Fruit fly (Drosophila melanogaster) whole organism, embryonic: ENCODE results near the gene nAChRbeta1.

Experiments
- Asciz ChIP-seq: fragments of 200-800 bp; sonication (Bioruptor generic); optimal IDR thresholded peaks from 2 replicates; lab custom pipeline; 2017; ENCODE audit warnings: missing biosample characterization, mild to moderate bottlenecking, missing genetic modification characterization, missing genetic modification reagents
- Blimp-1 ChIP-seq: fragments of 200-800 bp; sonication (Bioruptor generic); optimal IDR thresholded peaks from 3 replicates; lab custom pipeline; 2018; ENCODE audit warnings: missing biosample characterization, missing genetic modification characterization, mild to moderate bottlenecking, moderate library complexity, missing genetic modification reagents
- BtbVII ChIP-seq: fragments of 200-800 bp; sonication (Bioruptor generic); optimal IDR thresholded peaks from 3 replicates; lab custom pipeline; 2017; ENCODE audit warnings: missing biosample characterization, mild to moderate bottlenecking, missing genetic modification characterization
- CG10431 ChIP-seq: fragments of 200-800 bp; sonication (Bioruptor generic); optimal IDR thresholded peaks from 3 replicates; lab custom pipeline; 2018; ENCODE audit warnings: missing biosample characterization, mild to moderate bottlenecking, missing genetic modification characterization
- CG11504 ChIP-seq: fragments of 200-800 bp; sonication (Bioruptor generic); optimal IDR thresholded peaks from 3 replicates; lab custom pipeline; 2019; ENCODE audit warnings: missing biosample characterization, mild to moderate bottlenecking, missing genetic modification characterization, moderate library complexity
- CG11695 ChIP-seq: fragments of 200-800 bp; sonication (Bioruptor generic); IDR thresholded peaks from 3 replicates; pipeline ENCODE4 v1.3.6; 2022; ENCODE audit warnings: missing biosample characterization, missing genetic modification characterization
- CG13123 ChIP-seq: fragments of 200-800 bp; sonication (Bioruptor generic); optimal IDR thresholded peaks from 2 replicates; lab custom pipeline; 2016; ENCODE audit warnings: missing biosample characterization, missing genetic modification characterization
- CG13287 ChIP-seq: fragments of 200-800 bp; sonication (Bioruptor generic); IDR thresholded peaks from 2 replicates; pipeline ENCODE4 v1.3.6; 2022; ENCODE audit warnings: missing biosample characterization, missing genetic modification characterization; ENCODE audit not compliant: partially characterized antibody
- CG13296 ChIP-seq: fragments of 200-800 bp; sonication (Bioruptor generic); optimal IDR thresholded peaks from 3 replicates; lab custom pipeline; 2018; ENCODE audit warnings: missing biosample characterization, mild to moderate bottlenecking, missing genetic modification characterization
- CG14860 ChIP-seq: fragments of 200-800 bp; sonication (Bioruptor generic); IDR thresholded peaks from 3 replicates; pipeline ENCODE4 v1.3.6; 2022; ENCODE audit warnings: missing biosample characterization, missing genetic modification characterization; ENCODE audit not compliant: partially characterized antibody
- CG16863 ChIP-seq: fragments of 200-800 bp; sonication (Bioruptor generic); optimal IDR thresholded peaks from 3 replicates; lab custom pipeline; 2016; ENCODE audit warnings: missing biosample characterization, missing genetic modification characterization
- CG17359 ChIP-seq: fragments of 200-800 bp; sonication (Bioruptor generic); optimal IDR thresholded peaks from 3 replicates; lab custom pipeline; 2018; ENCODE audit warnings: missing biosample characterization, mild to moderate bottlenecking, missing genetic modification characterization, moderate library complexity
- CG17829 ChIP-seq: fragments of 200-800 bp; optimal IDR thresholded peaks from 2 replicates; lab custom pipeline; 2019; ENCODE audit warnings: missing biosample characterization, mild to moderate bottlenecking, missing genetic modification characterization, moderate library complexity
- CG18619 ChIP-seq: fragments of 200-800 bp; sonication (Bioruptor generic); optimal IDR thresholded peaks from 3 replicates; lab custom pipeline; 2017; ENCODE audit warnings: missing biosample characterization, mild to moderate bottlenecking, missing genetic modification characterization
- CG2129 ChIP-seq: fragments of 200-800 bp; sonication (Bioruptor generic); IDR thresholded peaks from 2 replicates; pipeline ENCODE4 v1.3.6; 2022; ENCODE audit warnings: missing biosample characterization, missing genetic modification characterization; ENCODE audit not compliant: partially characterized antibody
- CG3407 ChIP-seq: fragments of 200-800 bp; sonication (Bioruptor generic); optimal IDR thresholded peaks from 2 replicates; lab custom pipeline; 2018; ENCODE audit warnings: missing biosample characterization, mild to moderate bottlenecking, missing genetic modification characterization
- CG6765 ChIP-seq: fragments of 200-800 bp; sonication (Bioruptor generic); optimal IDR thresholded peaks from 3 replicates; lab custom pipeline; 2017; ENCODE audit warnings: missing biosample characterization, mild to moderate bottlenecking, missing genetic modification characterization
- CG6791 ChIP-seq: fragments of 200-800 bp; sonication (Bioruptor generic); IDR thresholded peaks from 3 replicates; pipeline ENCODE4 v1.3.6; 2022; ENCODE audit warnings: missing biosample characterization, missing genetic modification characterization; ENCODE audit not compliant: partially characterized antibody
- CG6854 ChIP-seq: fragments of 200-800 bp; sonication (Bioruptor generic); optimal IDR thresholded peaks from 3 replicates; lab custom pipeline; 2017; ENCODE audit warnings: missing biosample characterization, mild to moderate bottlenecking, missing genetic modification characterization
- CG9876 ChIP-seq: fragments of 200-800 bp; sonication (Bioruptor generic); optimal IDR thresholded peaks from 2 replicates; lab custom pipeline; 2016; ENCODE audit warnings: missing biosample characterization, missing genetic modification characterization
- CG9932 ChIP-seq: fragments of 200-800 bp; sonication (Bioruptor generic); IDR thresholded peaks from 2 replicates; pipeline ENCODE4 v1.3.6; 2022; ENCODE audit warnings: missing biosample characterization, missing genetic modification characterization
- CTCF ChIP-seq: fragments of 200-800 bp; sonication (Bioruptor generic); optimal IDR thresholded peaks from 2 replicates; lab custom pipeline; 2017; ENCODE audit warnings: missing biosample characterization, mild to moderate bottlenecking, missing genetic modification characterization, moderate library complexity
- CkIIα-i1 ChIP-seq: fragments of 200-800 bp; sonication (Bioruptor generic); IDR thresholded peaks from 2 replicates; pipeline ENCODE4 v1.3.6; 2022; ENCODE audit warnings: missing biosample characterization, missing genetic modification characterization
- D ChIP-seq, 2 experiments: fragments of 200-800 bp in 1 of 2; fragments of >200 bp in 1 of 2; sonication (Bioruptor generic) in 1 of 2; optimal IDR thresholded peaks; 2 replicates in 1 of 2; 3 replicates in 1 of 2; lab custom pipeline; 2017; ENCODE audit warnings: mild to moderate bottlenecking in 1 of 2, missing biosample characterization in 1 of 2, missing genetic modification characterization in 1 of 2, missing genetic modification reagents in 1 of 2
- E2f2 ChIP-seq: fragments of 200-800 bp; sonication (Bioruptor generic); IDR thresholded peaks from 2 replicates; pipeline ENCODE4 v1.3.6; 2022; ENCODE audit warnings: missing biosample characterization, missing genetic modification characterization
- HmgZ ChIP-seq: fragments of 200-800 bp; sonication (Bioruptor generic); optimal IDR thresholded peaks from 2 replicates; lab custom pipeline; 2018; ENCODE audit warnings: missing biosample characterization, mild to moderate bottlenecking, missing genetic modification characterization
- Hmr ChIP-seq: fragments of 200-800 bp; sonication (Bioruptor generic); optimal IDR thresholded peaks from 3 replicates; lab custom pipeline; 2017; ENCODE audit warnings: mild to moderate bottlenecking, missing biosample characterization, missing genetic modification reagents, missing genetic modification characterization
- Jarid2 ChIP-seq: fragments of 200-800 bp; sonication (Bioruptor generic); optimal IDR thresholded peaks from 3 replicates; lab custom pipeline; 2017; ENCODE audit warnings: mild to moderate bottlenecking, missing biosample characterization, missing genetic modification reagents, missing genetic modification characterization
- Max ChIP-seq: fragments of 200-800 bp; sonication (Bioruptor generic); optimal IDR thresholded peaks from 2 replicates; lab custom pipeline; 2016; ENCODE audit warnings: missing biosample characterization, mild to moderate bottlenecking, missing genetic modification characterization
- Nf-YC ChIP-seq: fragments of 200-800 bp; optimal IDR thresholded peaks from 3 replicates; lab custom pipeline; 2019; ENCODE audit warnings: missing biosample characterization, mild to moderate bottlenecking, missing genetic modification characterization, moderate library complexity
- Side ChIP-seq: fragments of 200-800 bp; sonication (Bioruptor generic); optimal IDR thresholded peaks from 2 replicates; lab custom pipeline; 2016; ENCODE audit warnings: missing biosample characterization, missing genetic modification characterization
- Stat92E ChIP-seq, 3 experiments: fragments of >200 bp in 2 of 3; fragments of 200-800 bp in 1 of 3; sonication (Bioruptor generic) in 1 of 3; optimal IDR thresholded peaks; 2 replicates each; lab custom pipeline; 2017 to 2019; ENCODE audit warnings: missing biosample characterization in 3 of 3, missing genetic modification characterization in 3 of 3, mild to moderate bottlenecking in 1 of 3, moderate library complexity in 1 of 3
- bbx ChIP-seq: fragments of 200-800 bp; sonication (Bioruptor generic); IDR thresholded peaks from 2 replicates; pipeline ENCODE4 v1.3.6; 2022; ENCODE audit warnings: missing biosample characterization, missing genetic modification characterization; ENCODE audit not compliant: partially characterized antibody
- fu2 ChIP-seq: fragments of 200-800 bp; sonication (Bioruptor generic); optimal IDR thresholded peaks from 2 replicates; lab custom pipeline; 2016; ENCODE audit warnings: missing biosample characterization, missing genetic modification characterization
- gt ChIP-seq: fragments of 200-800 bp; sonication (Bioruptor generic); IDR thresholded peaks from 2 replicates; pipeline ENCODE4 v1.3.6; 2022; ENCODE audit warnings: missing biosample characterization, missing genetic modification characterization
- kni ChIP-seq: fragments of 200-800 bp; sonication (Bioruptor generic); optimal IDR thresholded peaks from 3 replicates; lab custom pipeline; 2017; ENCODE audit warnings: mild to moderate bottlenecking, missing biosample characterization, missing genetic modification reagents, missing genetic modification characterization
- lab ChIP-seq: fragments of 200-800 bp; sonication (Bioruptor generic); optimal IDR thresholded peaks from 3 replicates; lab custom pipeline; 2017; ENCODE audit warnings: missing biosample characterization, missing genetic modification characterization, mild to moderate bottlenecking, moderate library complexity, missing genetic modification reagents
- lmd ChIP-seq: fragments of 200-800 bp; sonication (Bioruptor generic); IDR thresholded peaks from 2 replicates; pipeline ENCODE4 v1.3.6; 2022; ENCODE audit warnings: missing biosample characterization, missing genetic modification characterization
- lov ChIP-seq, 2 experiments: fragments of 200-800 bp in 1 of 2; fragments of >200 bp in 1 of 2; sonication (Bioruptor generic) in 1 of 2; IDR thresholded peaks in 1 of 2; optimal IDR thresholded peaks in 1 of 2; 2 replicates in 1 of 2; 3 replicates in 1 of 2; pipeline versions ENCODE4 v1.3.6 to Lab custom; 2017 to 2022; ENCODE audit warnings: missing biosample characterization in 1 of 2, missing genetic modification characterization in 1 of 2
- pum ChIP-seq: fragments of 200-800 bp; sonication (Bioruptor generic); optimal IDR thresholded peaks from 2 replicates; lab custom pipeline; 2016; ENCODE audit warnings: missing biosample characterization, missing genetic modification characterization
- repo ChIP-seq: fragments of 200-800 bp; sonication (Bioruptor generic); optimal IDR thresholded peaks from 2 replicates; lab custom pipeline; 2016; ENCODE audit warnings: missing biosample characterization, missing genetic modification characterization
- schlank ChIP-seq: fragments of 200-800 bp; sonication (Bioruptor generic); optimal IDR thresholded peaks from 2 replicates; lab custom pipeline; 2018; ENCODE audit warnings: missing biosample characterization, mild to moderate bottlenecking, missing genetic modification characterization
- slp2 ChIP-seq: fragments of 200-800 bp; sonication (Bioruptor generic); optimal IDR thresholded peaks from 2 replicates; lab custom pipeline; 2016; ENCODE audit warnings: missing biosample characterization, missing genetic modification characterization
- stc ChIP-seq: fragments of 200-800 bp; sonication (Bioruptor generic); IDR thresholded peaks from 2 replicates; pipeline ENCODE4 v1.3.6; 2022; ENCODE audit warnings: missing biosample characterization, missing genetic modification characterization
- tx ChIP-seq: fragments of 200-800 bp; sonication (Bioruptor generic); optimal IDR thresholded peaks from 2 replicates; lab custom pipeline; 2016; ENCODE audit warnings: missing biosample characterization, missing genetic modification characterization
- usp ChIP-seq: fragments of >200 bp; optimal IDR thresholded peaks from 2 replicates; lab custom pipeline; 2017; ENCODE audit warnings: missing biosample characterization, missing genetic modification characterization
- vvl ChIP-seq: fragments of 200-800 bp; sonication (Bioruptor generic); IDR thresholded peaks from 2 replicates; pipeline ENCODE4 v1.3.6; 2022; ENCODE audit warnings: missing biosample characterization, missing genetic modification characterization

Gene nAChRbeta1

dm6 chr3L:4380231-4380645 is 48.9 kb upstream of the nAChRbeta1 start, which contains the start of gene DopEcR (continued):
- peak; percentile 32 for TF ChIP-seq CG6854 (GFP tag; lab: Kevin White, UChicago)
- peak; percentile 9; the same call in 1 of the 2 replicates for TF ChIP-seq CG9932 (GFP tag; lab: Robert Waterston, UW)
- peak; percentile 47 for TF ChIP-seq Max (GFP tag; lab: Kevin White, UChicago)
- TF ChIP-seq repo: peak; percentile 10
- peak; percentile 31; the same call in 1 of the 2 replicates for TF ChIP-seq CG13287
- TF ChIP-seq CG3407 (GFP tag; lab: Kevin White, UChicago): peak; percentile 2
- TF ChIP-seq CG9876 (GFP tag; lab: Kevin White, UChicago): no peak
- peak; percentile 14 for TF ChIP-seq kni (GFP tag; lab: Kevin White, UChicago)
- TF ChIP-seq CG17359 (tag; lab: Kevin White, UChicago): peak; percentile 53
- TF ChIP-seq CG6765 (GFP tag; lab: Kevin White, UChicago): peak; percentile 64
- TF ChIP-seq stc (GFP tag; lab: Robert Waterston, UW): peak; percentile 22; the same call in 1 of the 2 replicates
- peak; percentile 91 for TF ChIP-seq Jarid2 (GFP tag; lab: Kevin White, UChicago)
- peak; percentile 24 for TF ChIP-seq CG10431
- TF ChIP-seq CG11695 (GFP tag; lab: Robert Waterston, UW): 0 out of 3 replicates have a peak, but pooled peaks have one; percentile 24
- peak; percentile 38 for TF ChIP-seq Blimp-1 (GFP tag; lab: Kevin White, UChicago)
- TF ChIP-seq CG11504: peak; percentile 33
- TF ChIP-seq CG16863 (GFP tag; lab: Kevin White, UChicago): no peak
- peak; percentile 21 for TF ChIP-seq HmgZ (tag; lab: Kevin White, UChicago)
- TF ChIP-seq Hmr (GFP tag; lab: Kevin White, UChicago): peak; percentile 43
- TF ChIP-seq CkIIα-i1 (GFP tag; lab: Robert Waterston, UW): no peak
- peak; percentile 40 for TF ChIP-seq CG13296
- TF ChIP-seq CG14860 (GFP tag; lab: Robert Waterston, UW): no peak
- TF ChIP-seq vvl (GFP tag; lab: Robert Waterston, UW): peak; percentile 63; the same call in 1 of the 2 replicates
- TF ChIP-seq lov (optimal IDR thresholded peaks at IDR 0.05; lab: Kevin White, UChicago): no peak
- TF ChIP-seq lov (GFP tag; IDR thresholded peaks at IDR 0.05; lab: Robert Waterston, UW): 0 out of 3 replicates have a peak, but pooled peaks have one; percentile 25
- TF ChIP-seq D (optimal IDR thresholded peaks at IDR 0.05; lab: Kevin White, UChicago): no peak
- TF ChIP-seq D (GFP tag; optimal IDR thresholded peaks at IDR 0.05; lab: Kevin White, UChicago): peak; percentile 3
- TF ChIP-seq CG18619 (GFP tag; lab: Kevin White, UChicago): no peak
- TF ChIP-seq lab (GFP tag; lab: Kevin White, UChicago): peak; percentile 51
- TF ChIP-seq Asciz: peak; percentile 64
- TF ChIP-seq E2f2 (GFP tag; lab: Robert Waterston, UW): no peak; the same call in 1 of the 2 replicates
- no peak for TF ChIP-seq Side (GFP tag; lab: Kevin White, UChicago)
- peak; percentile 5 for TF ChIP-seq CG17829 (tag; lab: Kevin White, UChicago)
- TF ChIP-seq bbx (GFP tag; lab: Robert Waterston, UW): peak; percentile 44; the same call in 1 of the 2 replicates
- no peak for TF ChIP-seq schlank (tag; lab: Kevin White, UChicago)
- TF ChIP-seq Stat92E (GFP tag; optimal IDR thresholded peaks at IDR 0.05; lab: Kevin White, UChicago): peak in 1 of 3 experiments; percentile 49

- TF ChIP-seq CG13123 (GFP tag; lab: Kevin White, UChicago): no peak
- TF ChIP-seq gt: no peak
- TF ChIP-seq CG6791: no peak
- no peak for TF ChIP-seq slp2
- TF ChIP-seq CG2129: no peak
- TF ChIP-seq pum (GFP tag; lab: Kevin White, UChicago): no peak
- TF ChIP-seq BtbVII (GFP tag; lab: Kevin White, UChicago): no peak
- TF ChIP-seq CTCF (GFP tag; lab: Kevin White, UChicago): no peak
- no peak for TF ChIP-seq Nf-YC
- no peak for TF ChIP-seq Stat92E (GFP tag; optimal IDR thresholded peaks at IDR 0.05; lab: Kevin White, UChicago)
- no peak for TF ChIP-seq fu2 (GFP tag; lab: Kevin White, UChicago)
- TF ChIP-seq lmd: no peak
- TF ChIP-seq tx: no peak
- no peak for TF ChIP-seq usp (GFP tag; lab: Kevin White, UChicago)
Measured at dm6 chr3L:4381529-4381928, 47.6 kb upstream of the nAChRbeta1 start, which contains the start of gene CG32240. CG32240 (minus strand) TSS chr3L:4381629.
